Fruit fly (Drosophila melanogaster) whole organism, embryonic: ENCODE results near the gene Gr21a.

Experiments used
- Adf1 ChIP-seq: fragments of 200-800 bp; sonication (Bioruptor generic); IDR thresholded peaks from 2 replicates; pipeline ENCODE4 v1.3.6; 2022; ENCODE audit warnings: missing biosample characterization, missing genetic modification characterization
- BtbVII ChIP-seq: fragments of 200-800 bp; sonication (Bioruptor generic); optimal IDR thresholded peaks from 3 replicates; lab custom pipeline; 2017; ENCODE audit warnings: missing biosample characterization, mild to moderate bottlenecking, missing genetic modification characterization
- CG10267 ChIP-seq: fragments of 200-800 bp; sonication (Bioruptor generic); optimal IDR thresholded peaks from 2 replicates; lab custom pipeline; 2018; ENCODE audit warnings: missing biosample characterization, mild to moderate bottlenecking, missing genetic modification characterization, moderate library complexity
- CG10321 ChIP-seq: fragments of 200-800 bp; sonication (Bioruptor generic); IDR thresholded peaks from 2 replicates; pipeline ENCODE4 v1.3.6; 2022; ENCODE audit warnings: missing biosample characterization, missing genetic modification characterization
- CG10543 ChIP-seq: fragments of 200-800 bp; sonication (Bioruptor generic); optimal IDR thresholded peaks from 3 replicates; lab custom pipeline; 2017; ENCODE audit warnings: missing biosample characterization, mild to moderate bottlenecking, missing genetic modification characterization, moderate library complexity
- CG11560 ChIP-seq: fragments of 200-800 bp; sonication (Bioruptor generic); IDR thresholded peaks from 3 replicates; pipeline ENCODE4 v1.3.6; 2022; ENCODE audit warnings: missing biosample characterization, missing genetic modification characterization
- CG12391 ChIP-seq: fragments of 200-800 bp; sonication (Bioruptor generic); optimal IDR thresholded peaks from 3 replicates; lab custom pipeline; 2018; ENCODE audit warnings: missing biosample characterization, mild to moderate bottlenecking, missing genetic modification characterization, moderate library complexity
- CG14441 ChIP-seq: fragments of 200-800 bp; sonication (Bioruptor generic); IDR thresholded peaks from 2 replicates; pipeline ENCODE4 v1.3.6; 2022; ENCODE audit warnings: missing biosample characterization, missing genetic modification characterization
- CG15011 ChIP-seq: fragments of 200-800 bp; sonication (Bioruptor generic); optimal IDR thresholded peaks from 3 replicates; lab custom pipeline; 2018; ENCODE audit warnings: missing biosample characterization, mild to moderate bottlenecking, missing genetic modification characterization
- CG15514 ChIP-seq: fragments of 200-800 bp; sonication (Bioruptor generic); optimal IDR thresholded peaks from 3 replicates; lab custom pipeline; 2017; ENCODE audit warnings: missing biosample characterization, missing genetic modification characterization, mild to moderate bottlenecking, moderate library complexity, missing genetic modification reagents
- CG16815 ChIP-seq: fragments of 200-800 bp; sonication (Bioruptor generic); optimal IDR thresholded peaks from 3 replicates; lab custom pipeline; 2017; ENCODE audit warnings: missing biosample characterization, mild to moderate bottlenecking, missing genetic modification characterization
- CG17385 ChIP-seq: fragments of 200-800 bp; sonication (Bioruptor generic); optimal IDR thresholded peaks from 3 replicates; lab custom pipeline; 2018; ENCODE audit warnings: missing biosample characterization, mild to moderate bottlenecking, missing genetic modification characterization
- CG18599 ChIP-seq: fragments of 200-800 bp; sonication (Bioruptor generic); optimal IDR thresholded peaks from 3 replicates; lab custom pipeline; 2017; ENCODE audit warnings: missing biosample characterization, missing genetic modification characterization, mild to moderate bottlenecking, moderate library complexity, missing genetic modification reagents
- CG2120 ChIP-seq: fragments of 200-800 bp; sonication (Bioruptor generic); optimal IDR thresholded peaks from 3 replicates; lab custom pipeline; 2016; ENCODE audit warnings: missing biosample characterization, missing genetic modification characterization
- CG2678 ChIP-seq: fragments of 200-800 bp; sonication (Bioruptor generic); optimal IDR thresholded peaks from 3 replicates; lab custom pipeline; 2019; ENCODE audit warnings: missing biosample characterization, mild to moderate bottlenecking, missing genetic modification characterization, moderate library complexity
- CG34376 ChIP-seq: fragments of 200-800 bp; sonication (Bioruptor generic); optimal IDR thresholded peaks from 2 replicates; lab custom pipeline; 2018; ENCODE audit warnings: missing biosample characterization, mild to moderate bottlenecking, missing genetic modification characterization
- CG3726 ChIP-seq: fragments of 200-800 bp; sonication (Bioruptor generic); IDR thresholded peaks from 3 replicates; pipeline ENCODE4, ENCODE4 v1.3.6; 2022; ENCODE audit warnings: missing biosample characterization, missing genetic modification characterization
- CG5180 ChIP-seq: fragments of 200-800 bp; sonication (Bioruptor generic); optimal IDR thresholded peaks from 3 replicates; lab custom pipeline; 2017; ENCODE audit warnings: missing biosample characterization, missing genetic modification characterization, mild to moderate bottlenecking, moderate library complexity, missing genetic modification reagents
- CG6175 ChIP-seq: fragments of 200-800 bp; sonication (Bioruptor generic); IDR thresholded peaks from 3 replicates; pipeline ENCODE4 v1.3.6; 2022; ENCODE audit warnings: missing biosample characterization, missing genetic modification characterization
- CG6272 ChIP-seq: fragments of 200-800 bp; sonication (Bioruptor generic); IDR thresholded peaks from 2 replicates; pipeline ENCODE4 v1.3.6; 2022; ENCODE audit warnings: missing biosample characterization, missing genetic modification characterization
- CG8290 ChIP-seq, 3 experiments: fragments of 200-800 bp; sonication (Bioruptor generic); optimal IDR thresholded peaks; 2 replicates each; lab custom pipeline; 2016 to 2019; ENCODE audit warnings: missing biosample characterization in 3 of 3, missing genetic modification characterization in 3 of 3, mild to moderate bottlenecking in 2 of 3, moderate library complexity in 1 of 3
- CG9437 ChIP-seq: fragments of 200-800 bp; sonication (Bioruptor generic); optimal IDR thresholded peaks from 2 replicates; lab custom pipeline; 2018; ENCODE audit warnings: missing biosample characterization, mild to moderate bottlenecking, missing genetic modification characterization
- CG9932 ChIP-seq: fragments of 200-800 bp; sonication (Bioruptor generic); IDR thresholded peaks from 2 replicates; pipeline ENCODE4 v1.3.6; 2022; ENCODE audit warnings: missing biosample characterization, missing genetic modification characterization
- Dbx ChIP-seq: fragments of 200-800 bp; sonication (Bioruptor generic); IDR thresholded peaks from 3 replicates; pipeline ENCODE4 v1.3.6; 2022; ENCODE audit warnings: missing biosample characterization, missing genetic modification characterization
- Hmr ChIP-seq: fragments of 200-800 bp; sonication (Bioruptor generic); optimal IDR thresholded peaks from 3 replicates; lab custom pipeline; 2017; ENCODE audit warnings: mild to moderate bottlenecking, missing biosample characterization, missing genetic modification reagents, missing genetic modification characterization
- Lim3 ChIP-seq: fragments of 200-800 bp; sonication (Bioruptor generic); IDR thresholded peaks from 2 replicates; pipeline ENCODE4 v1.3.6; 2022; ENCODE audit warnings: missing biosample characterization, missing genetic modification characterization
- Meics ChIP-seq: fragments of 200-800 bp; sonication (Bioruptor generic); optimal IDR thresholded peaks from 2 replicates; lab custom pipeline; 2017; ENCODE audit warnings: missing biosample characterization, mild to moderate bottlenecking, missing genetic modification characterization
- NK7.1 ChIP-seq: fragments of 200-800 bp; sonication (Bioruptor generic); optimal IDR thresholded peaks from 3 replicates; lab custom pipeline; 2016; ENCODE audit warnings: missing biosample characterization, missing genetic modification characterization
- Nf-YA ChIP-seq: fragments of 200-800 bp; sonication (Bioruptor generic); IDR thresholded peaks from 2 replicates; pipeline ENCODE4 v1.3.6; 2022; ENCODE audit warnings: missing biosample characterization, missing genetic modification characterization
- Rfx ChIP-seq: fragments of 200-800 bp; sonication (Bioruptor generic); IDR thresholded peaks from 2 replicates; pipeline ENCODE4 v1.3.6; 2022; ENCODE audit warnings: missing biosample characterization, missing genetic modification characterization
- Six4 ChIP-seq: fragments of 200-800 bp; sonication (Bioruptor generic); optimal IDR thresholded peaks from 2 replicates; lab custom pipeline; 2016; ENCODE audit warnings: missing biosample characterization, missing genetic modification characterization
- ab ChIP-seq: fragments of 200-800 bp; sonication (Bioruptor generic); optimal IDR thresholded peaks from 2 replicates; lab custom pipeline; 2016; ENCODE audit warnings: missing biosample characterization, missing genetic modification characterization
- crol ChIP-seq: fragments of 200-800 bp; sonication (Bioruptor generic); IDR thresholded peaks from 2 replicates; pipeline ENCODE4 v1.3.6; 2022; ENCODE audit warnings: missing biosample characterization, missing genetic modification characterization
- dmrt99B ChIP-seq: fragments of 200-800 bp; sonication (Bioruptor generic); optimal IDR thresholded peaks from 2 replicates; lab custom pipeline; 2018; ENCODE audit warnings: missing biosample characterization, mild to moderate bottlenecking, missing genetic modification characterization, moderate library complexity
- eve ChIP-seq, 2 experiments: fragments of >200 bp; optimal IDR thresholded peaks; 2 replicates each; lab custom pipeline; 2017; ENCODE audit warnings: missing biosample characterization in 2 of 2, missing genetic modification characterization in 2 of 2
- ftz-f1 ChIP-seq: fragments of 200-800 bp; sonication (Bioruptor generic); optimal IDR thresholded peaks from 2 replicates; lab custom pipeline; 2016; ENCODE audit warnings: missing biosample characterization, missing genetic modification characterization
- lab ChIP-seq: fragments of 200-800 bp; sonication (Bioruptor generic); optimal IDR thresholded peaks from 3 replicates; lab custom pipeline; 2017; ENCODE audit warnings: missing biosample characterization, missing genetic modification characterization, mild to moderate bottlenecking, moderate library complexity, missing genetic modification reagents
- lbe ChIP-seq: fragments of 200-800 bp; sonication (Bioruptor generic); optimal IDR thresholded peaks from 2 replicates; lab custom pipeline; 2016; ENCODE audit warnings: missing biosample characterization, mild to moderate bottlenecking, missing genetic modification characterization
- lilli ChIP-seq: fragments of 200-800 bp; sonication (Bioruptor generic); optimal IDR thresholded peaks from 3 replicates; lab custom pipeline; 2016; ENCODE audit warnings: missing biosample characterization, missing genetic modification characterization
- mirr ChIP-seq: fragments of 200-800 bp; sonication (Bioruptor generic); optimal IDR thresholded peaks from 3 replicates; lab custom pipeline; 2018; ENCODE audit warnings: missing biosample characterization, mild to moderate bottlenecking, missing genetic modification characterization
- nau ChIP-seq: fragments of 200-800 bp; sonication (Bioruptor generic); optimal IDR thresholded peaks from 3 replicates; lab custom pipeline; 2017; ENCODE audit warnings: missing biosample characterization, mild to moderate bottlenecking, missing genetic modification characterization, missing genetic modification reagents
- rib ChIP-seq: fragments of 200-800 bp; sonication (Bioruptor generic); IDR thresholded peaks from 2 replicates; pipeline ENCODE4 v1.3.6; 2022; ENCODE audit warnings: missing biosample characterization, missing genetic modification characterization
- row ChIP-seq: fragments of 200-800 bp; sonication (Bioruptor generic); IDR thresholded peaks from 3 replicates; pipeline ENCODE4 v1.3.6; 2022; ENCODE audit warnings: missing biosample characterization, missing genetic modification characterization
- slbo ChIP-seq: fragments of 200-800 bp; sonication (Bioruptor generic); IDR thresholded peaks from 2 replicates; pipeline ENCODE4 v1.3.6; 2022; ENCODE audit warnings: missing biosample characterization, missing genetic modification characterization
- sob ChIP-seq: fragments of 200-800 bp; sonication (Bioruptor generic); IDR thresholded peaks from 2 replicates; pipeline ENCODE4 v1.3.6; 2022; ENCODE audit warnings: missing biosample characterization, missing genetic modification characterization
- ssp ChIP-seq: fragments of 200-800 bp; sonication (Bioruptor generic); IDR thresholded peaks from 2 replicates; pipeline ENCODE4 v1.3.6; 2022; ENCODE audit warnings: missing biosample characterization, missing genetic modification characterization
- sug ChIP-seq: fragments of 200-800 bp; optimal IDR thresholded peaks from 2 replicates; lab custom pipeline; 2019; ENCODE audit warnings: missing biosample characterization, mild to moderate bottlenecking, missing genetic modification characterization, moderate library complexity
- zen2 ChIP-seq: fragments of 200-800 bp; sonication (Bioruptor generic); IDR thresholded peaks from 3 replicates; pipeline ENCODE4 v1.3.6; 2022; ENCODE audit warnings: missing biosample characterization, missing genetic modification characterization; ENCODE audit not compliant: partially characterized antibody

Gene Gr21a

DNA sequence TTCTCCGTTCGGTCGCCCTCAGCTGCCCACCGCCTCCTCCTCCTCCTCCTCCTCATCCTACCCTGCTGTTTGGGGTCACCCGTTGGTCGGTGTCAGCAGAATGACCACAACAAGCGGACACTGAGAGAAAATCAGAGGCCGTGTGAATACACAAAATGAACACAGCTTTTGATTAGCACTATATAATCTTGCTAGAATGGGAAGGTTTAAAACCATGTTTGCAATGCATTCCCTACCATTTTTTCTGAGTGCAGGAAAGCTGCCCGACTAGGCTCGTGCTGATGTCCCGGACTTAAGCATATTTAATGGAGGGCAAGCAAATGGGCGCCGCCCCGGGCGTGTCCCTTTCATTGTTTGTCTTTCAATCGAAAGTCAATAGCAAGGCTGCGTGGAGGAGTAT, 569 bp downstream of the Gr21a start:
- TF ChIP-seq Hmr (GFP tag; lab: Kevin White, UChicago) (peak; percentile 33), CG2120 (GFP tag; lab: Kevin White, UChicago) (peak; percentile 28), CG17385 (GFP tag; lab: Kevin White, UChicago) (no peak), Rfx (GFP tag; lab: Robert Waterston, UW) (0 out of 2 replicates have a peak, but pooled peaks have one; percentile 22), CG10321 (GFP tag; lab: Robert Waterston, UW) (no peak), CG18599 (GFP tag; lab: Kevin White, UChicago) (peak; percentile 60), CG9932 (GFP tag; lab: Robert Waterston, UW) (0 out of 2 replicates have a peak, but pooled peaks have one; percentile 9), CG15514 (GFP tag; lab: Kevin White, UChicago) (peak; percentile 12), CG9437 (GFP tag; lab: Kevin White, UChicago) (no peak), row (GFP tag; lab: Robert Waterston, UW) (0 out of 3 replicates have a peak, but pooled peaks have one; percentile 29), CG16815 (GFP tag; lab: Kevin White, UChicago) (no peak), CG14441 (0 out of 2 replicates have a peak, but pooled peaks have one; percentile 27), Lim3 (no peak), CG2678 (tag; lab: Kevin White, UChicago) (peak; percentile 24), lab (GFP tag; lab: Kevin White, UChicago) (peak; percentile 34), Dbx (0 out of 3 replicates have a peak, but pooled peaks have one; percentile 21), NK7.1 (GFP tag; lab: Kevin White, UChicago) (no peak), slbo (GFP tag; lab: Robert Waterston, UW) (peak; percentile 61), eve (GFP tag; optimal IDR thresholded peaks at IDR 0.05; lab: Kevin White, UChicago) (no peak)

DNA sequence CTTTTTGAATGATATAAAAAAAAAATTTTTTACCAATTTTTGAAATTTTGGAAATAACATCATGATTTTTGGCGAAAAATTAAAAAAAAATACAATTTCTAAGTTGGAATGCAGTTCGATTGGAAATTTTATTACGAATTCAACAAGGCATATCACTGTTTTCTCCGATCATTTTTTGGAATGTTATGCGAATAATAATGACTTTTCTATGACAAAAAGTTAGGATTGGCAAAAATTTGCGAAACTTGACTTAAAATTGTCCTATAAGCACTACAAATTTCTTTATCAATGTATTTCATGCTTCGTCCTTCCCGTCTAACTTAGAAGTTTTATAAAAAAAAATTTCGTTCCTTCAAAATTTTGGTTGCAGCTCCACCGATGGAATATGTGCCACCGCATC, 3.8 kb downstream of the Gr21a start, which contains the start of gene CG3544:
TSS of gene CG3544 (plus strand) at position 301 of the 400 bp plus-strand sequence.
- TF ChIP-seq dmrt99B (tag; lab: Kevin White, UChicago) (no peak), CG6175 (no peak), lilli (GFP tag; lab: Kevin White, UChicago) (no peak), CG10267 (tag; lab: Kevin White, UChicago) (no peak), BtbVII (GFP tag; lab: Kevin White, UChicago) (no peak), ab (GFP tag; lab: Kevin White, UChicago) (no peak), CG5180 (GFP tag; lab: Kevin White, UChicago) (no peak), CG34376 (GFP tag; lab: Kevin White, UChicago) (no peak), CG11560 (no peak)

DNA sequence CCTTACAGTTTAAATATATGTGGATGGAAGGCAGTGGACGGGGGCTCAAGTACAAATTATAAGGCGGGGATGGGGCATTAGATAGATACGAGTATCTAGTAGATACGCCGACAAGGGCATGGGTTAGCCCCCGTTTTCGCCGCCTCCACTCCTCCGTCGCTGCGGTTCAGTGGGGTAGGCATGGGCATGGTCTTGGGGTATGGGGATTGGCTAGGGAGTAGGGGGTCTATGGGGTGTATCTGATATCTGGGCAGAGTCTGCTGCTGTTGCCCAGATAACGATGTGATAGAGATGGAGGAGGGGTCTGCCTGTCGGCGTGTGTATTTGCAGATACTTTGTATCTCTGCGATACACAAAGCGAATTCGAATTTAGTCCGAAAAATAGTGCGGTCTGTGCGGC, 9.7 kb downstream of the Gr21a start:
- TF ChIP-seq crol (GFP tag; lab: Robert Waterston, UW) (peak; percentile 72), sug (tag; lab: Kevin White, UChicago) (peak; percentile 55), CG6272 (GFP tag; lab: Robert Waterston, UW) (no peak), CG8290 (GFP tag; optimal IDR thresholded peaks at IDR 0.05; lab: Kevin White, UChicago) (no peak), CG8290 (tag; optimal IDR thresholded peaks at IDR 0.05; lab: Kevin White, UChicago) (peak in 1 of 2 experiments; percentile 9), ssp (GFP tag; lab: Robert Waterston, UW) (no peak), Nf-YA (GFP tag; lab: Robert Waterston, UW) (no peak), CG3726 (no peak), ftz-f1 (GFP tag; lab: Kevin White, UChicago) (peak; percentile 30), CG15514 (GFP tag; lab: Kevin White, UChicago) (peak; percentile 5), lbe (GFP tag; lab: Kevin White, UChicago) (no peak), Meics (GFP tag; lab: Kevin White, UChicago) (no peak), Six4 (GFP tag; lab: Kevin White, UChicago) (no peak), nau (GFP tag; lab: Kevin White, UChicago) (no peak), CG15011 (no peak), CG10543 (GFP tag; lab: Kevin White, UChicago) (peak; percentile 38), lab (GFP tag; lab: Kevin White, UChicago) (peak; percentile 43), zen2 (GFP tag; lab: Robert Waterston, UW) (no peak), CG12391 (no peak), mirr (peak; percentile 75), sob (GFP tag; lab: Robert Waterston, UW) (peak; percentile 41; the same call in 1 of the 2 replicates), Adf1 (peak; percentile 30; the same call in 1 of the 2 replicates), rib (0 out of 2 replicates have a peak, but pooled peaks have one; percentile 14)
